Worm (Caenorhabditis elegans) whole organism, L1 larva: ENCODE data around the gene C50E3.13.
A peak's percentile ranks its signal among the peaks of the same experiment; 100 is the strongest.

Experiments used
- aha-1 ChIP-seq: fragments of 150-350 bp; optimal IDR thresholded peaks from 2 replicates; lab custom pipeline; 2014; ENCODE audit warnings: missing biosample characterization, missing genetic modification characterization
- alr-1 ChIP-seq: fragments of 200-800 bp; sonication (Bioruptor generic); optimal IDR thresholded peaks from 2 replicates; lab custom pipeline; 2018; ENCODE audit warnings: borderline replicate concordance, mild to moderate bottlenecking, missing genetic modification characterization, missing compliant biosample characterization
- ceh-63 ChIP-seq: fragments of 200-800 bp; sonication (Bioruptor generic); optimal IDR thresholded peaks from 2 replicates; lab custom pipeline; 2018; ENCODE audit warnings: mild to moderate bottlenecking, missing genetic modification characterization, missing compliant biosample characterization
- ceh-88 ChIP-seq: fragments of 200-800 bp; sonication (Bioruptor generic); IDR thresholded peaks from 2 replicates; pipeline ENCODE4 v1.3.6; 2022; ENCODE audit warnings: missing genetic modification characterization, missing compliant biosample characterization
- ceh-90 ChIP-seq: sonication (generic microtip); optimal IDR thresholded peaks from 2 replicates; lab custom pipeline; 2016; ENCODE audit warnings: missing genetic modification characterization, missing compliant biosample characterization
- ces-1 ChIP-seq: fragments of 150-350 bp; optimal IDR thresholded peaks from 2 replicates; lab custom pipeline; 2014; ENCODE audit warnings: missing biosample characterization, missing genetic modification reagents, missing genetic modification characterization
- efl-3 ChIP-seq: fragments of 200-800 bp; sonication (Bioruptor generic); optimal IDR thresholded peaks from 2 replicates; lab custom pipeline; 2018; ENCODE audit warnings: mild to moderate bottlenecking, missing genetic modification characterization, missing compliant biosample characterization
- egl-13 ChIP-seq: sonication (generic microtip); optimal IDR thresholded peaks from 2 replicates; lab custom pipeline; 2016; ENCODE audit warnings: missing genotype, missing genetic modification reagents, missing genetic modification characterization, missing compliant biosample characterization
- egl-27 ChIP-seq, 2 experiments: fragments of 150-350 bp in 1 of 2; sonication (generic microtip); optimal IDR thresholded peaks; 3 replicates each; lab custom pipeline; 2017 to 2018; ENCODE audit warnings: missing biosample characterization in 2 of 2, missing genetic modification characterization in 2 of 2, missing genetic modification reagents in 2 of 2
- fos-1 ChIP-seq: fragments of 150-350 bp; optimal IDR thresholded peaks from 2 replicates; lab custom pipeline; 2014; ENCODE audit warnings: missing biosample characterization, missing genetic modification characterization
- hlh-17 ChIP-seq: fragments of 200-800 bp; sonication (Bioruptor generic); optimal IDR thresholded peaks from 2 replicates; lab custom pipeline; 2018; ENCODE audit warnings: missing genetic modification characterization, mild to moderate bottlenecking, missing compliant biosample characterization, moderate library complexity, borderline replicate concordance
- hlh-4 ChIP-seq: sonication (generic microtip); optimal IDR thresholded peaks from 2 replicates; lab custom pipeline; 2016; ENCODE audit warnings: mild to moderate bottlenecking, missing genetic modification characterization, missing compliant biosample characterization
- jun-1 ChIP-seq: fragments of 150-350 bp; optimal IDR thresholded peaks from 2 replicates; lab custom pipeline; 2014; ENCODE audit warnings: missing biosample characterization, missing genetic modification reagents, missing genetic modification characterization
- lin-35 ChIP-seq, 2 experiments: fragments of 150-350 bp; optimal IDR thresholded peaks; 2 replicates each; lab custom pipeline; 2014; ENCODE audit warnings: missing biosample characterization in 2 of 2, missing genetic modification characterization in 2 of 2, missing genetic modification reagents in 2 of 2
- lsy-2 ChIP-seq, 2 experiments: fragments of 150-350 bp; optimal IDR thresholded peaks; 2 replicates each; lab custom pipeline; 2014; ENCODE audit warnings: missing biosample characterization in 2 of 2, missing genetic modification characterization in 2 of 2
- mef-2 ChIP-seq: fragments of 150-350 bp; optimal IDR thresholded peaks from 2 replicates; lab custom pipeline; 2014; ENCODE audit warnings: missing biosample characterization, missing genetic modification characterization
- nhr-19 ChIP-seq: fragments of 200-800 bp; sonication (Bioruptor generic); conservative IDR thresholded peaks from 2 replicates; pipeline ENCODE4 v1.3.6; 2022; ENCODE audit warnings: missing genetic modification characterization, missing compliant biosample characterization
- nhr-20 ChIP-seq: sonication (generic microtip); optimal IDR thresholded peaks from 2 replicates; lab custom pipeline; 2016; ENCODE audit warnings: mild to moderate bottlenecking, missing genetic modification characterization, missing compliant biosample characterization
- nhr-28 ChIP-seq: fragments of 150-350 bp; optimal IDR thresholded peaks from 2 replicates; lab custom pipeline; 2014; ENCODE audit warnings: missing biosample characterization, missing genetic modification characterization
- nhr-76 ChIP-seq: sonication (generic microtip); optimal IDR thresholded peaks from 2 replicates; lab custom pipeline; 2017; ENCODE audit warnings: missing biosample characterization, missing genetic modification characterization
- nhr-84 ChIP-seq: sonication (generic microtip); optimal IDR thresholded peaks from 2 replicates; lab custom pipeline; 2017; ENCODE audit warnings: missing biosample characterization, missing genetic modification characterization
- nhr-85 ChIP-seq: sonication (generic microtip); peaks from one replicate; lab custom pipeline; 2016; ENCODE audit warnings: missing genetic modification characterization, inconsistent platforms, missing compliant biosample characterization
- rnt-1 ChIP-seq: sonication (generic microtip); optimal IDR thresholded peaks from 2 replicates; lab custom pipeline; 2016; ENCODE audit warnings: mild to moderate bottlenecking, missing genetic modification characterization, moderate library complexity, missing compliant biosample characterization
- sup-37 ChIP-seq: fragments of 200-800 bp; sonication (Bioruptor generic); optimal IDR thresholded peaks from 2 replicates; lab custom pipeline; 2018; ENCODE audit warnings: mild to moderate bottlenecking, missing genetic modification characterization, missing compliant biosample characterization
- swsn-7 ChIP-seq: sonication (generic microtip); optimal IDR thresholded peaks from 2 replicates; lab custom pipeline; 2016; ENCODE audit warnings: missing genetic modification characterization, missing compliant biosample characterization
- unc-30 ChIP-seq: sonication (generic microtip); optimal IDR thresholded peaks from 2 replicates; lab custom pipeline; 2017; ENCODE audit warnings: missing biosample characterization, missing genetic modification characterization
- unc-98 ChIP-seq: fragments of 200-800 bp; sonication (Bioruptor generic); IDR thresholded peaks from 2 replicates; pipeline ENCODE4 v1.3.6; 2022; ENCODE audit warnings: missing genetic modification characterization, missing compliant biosample characterization
- xbp-1 ChIP-seq: sonication (generic microtip); optimal IDR thresholded peaks from 2 replicates; lab custom pipeline; 2016; ENCODE audit warnings: missing genetic modification characterization, missing compliant biosample characterization
- zag-1 ChIP-seq: fragments of 150-350 bp; optimal IDR thresholded peaks from 2 replicates; lab custom pipeline; 2014; ENCODE audit warnings: missing biosample characterization, missing genetic modification characterization
- ztf-11 ChIP-seq, 2 experiments: sonication (generic microtip); optimal IDR thresholded peaks; 2 replicates each; lab custom pipeline; 2016 to 2017; ENCODE audit warnings: missing genetic modification characterization in 2 of 2, missing biosample characterization in 1 of 2, missing compliant biosample characterization in 1 of 2
- ztf-4 ChIP-seq: fragments of 150-350 bp; optimal IDR thresholded peaks from 2 replicates; lab custom pipeline; 2014; ENCODE audit warnings: missing biosample characterization, missing genetic modification characterization

The C50E3.13 gene

DNA sequence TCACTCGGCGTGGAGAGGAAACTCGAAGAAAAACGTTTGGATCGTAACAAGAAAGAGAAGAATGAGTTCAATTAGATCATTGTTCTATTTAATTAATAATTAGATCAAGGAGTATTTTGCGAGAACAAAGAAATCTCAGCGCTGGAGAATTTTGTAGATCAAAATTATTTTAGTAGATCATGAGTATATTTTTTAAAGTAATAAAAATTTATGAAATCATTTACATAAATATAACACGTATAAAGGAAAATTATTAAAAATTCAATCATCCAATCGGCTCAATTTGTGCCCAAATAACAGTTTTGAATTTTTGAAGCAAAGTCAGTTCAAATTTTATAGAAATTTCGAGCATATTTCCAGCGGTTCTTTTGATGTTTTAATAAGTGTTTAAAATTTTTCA lies at the start of gene C50E3.13:
TSS of gene C50E3.13 (minus strand) at position 101 of the 400 bp plus-strand sequence.
- TF ChIP-seq egl-13 (tag; lab: Kevin White, UChicago) (no peak), ceh-63 (no peak), fos-1 (no peak), ztf-4 (tag; lab: Kevin White, UChicago) (no peak), nhr-20 (tag; lab: Kevin White, UChicago) (no peak), nhr-28 (no peak), lsy-2 (tag; optimal IDR thresholded peaks at IDR 0.05; lab: Kevin White, UChicago) (no peak), ces-1 (GFP tag; lab: Kevin White, UChicago) (no peak), hlh-17 (GFP tag; lab: Kevin White, UChicago) (no peak), xbp-1 (tag; lab: Kevin White, UChicago) (no peak)

DNA sequence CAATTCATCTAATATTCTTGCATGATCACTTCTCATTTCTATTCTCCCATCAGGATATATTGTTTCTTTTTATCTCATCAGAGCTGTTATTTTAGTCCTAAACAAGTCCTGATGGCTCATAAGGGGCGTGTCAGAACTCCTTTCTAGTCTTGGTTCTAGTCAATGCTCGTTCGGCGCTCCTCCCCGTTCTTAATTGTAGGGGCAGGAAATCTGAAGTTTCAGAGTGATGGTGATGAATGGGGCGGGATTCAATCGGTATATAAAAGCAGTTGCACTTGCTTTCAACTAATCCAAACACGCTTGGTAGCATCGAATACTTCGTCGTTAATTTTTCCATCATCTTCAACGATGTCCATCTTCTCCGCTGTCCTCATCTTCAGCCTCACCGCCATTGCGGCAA lies 48.2 kb upstream of the C50E3.13 start, which contains the start of gene C12D5.4:
TSS of gene C12D5.4 (plus strand) at position 301 of the 400 bp plus-strand sequence.
- TF ChIP-seq ceh-90 (tag; lab: Kevin White, UChicago) (no peak), mef-2 (tag; lab: Kevin White, UChicago) (no peak), rnt-1 (tag; lab: Kevin White, UChicago) (no peak), ztf-4 (tag; lab: Kevin White, UChicago) (no peak), jun-1 (tag; lab: Kevin White, UChicago) (no peak), sup-37 (GFP tag; lab: Kevin White, UChicago) (no peak)

DNA sequence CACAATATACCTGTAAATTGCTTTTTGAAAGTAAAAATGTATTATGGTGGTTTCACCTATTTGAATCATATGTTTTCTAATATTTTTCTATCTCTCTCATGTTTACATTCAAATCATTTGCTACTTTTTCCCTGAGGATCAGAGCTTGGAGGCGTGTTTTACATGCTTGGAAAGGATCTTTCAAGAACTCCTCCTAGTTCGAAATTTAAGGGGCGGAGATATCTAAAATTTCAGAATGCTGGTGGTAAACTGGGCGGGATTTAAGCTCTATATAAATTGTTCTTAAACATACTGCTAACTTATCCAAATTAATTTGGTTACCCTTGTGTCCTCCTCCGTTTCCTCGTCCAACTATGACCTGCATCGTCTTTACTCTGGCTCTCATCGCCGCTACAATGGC lies 43.9 kb upstream of the C50E3.13 start, which contains the start of gene C12D5.5:
TSS of gene C12D5.5 (plus strand) at position 301 of the 400 bp plus-strand sequence.
- TF ChIP-seq ceh-90 (tag; lab: Kevin White, UChicago) (no peak), mef-2 (tag; lab: Kevin White, UChicago) (no peak), alr-1 (tag; lab: Kevin White, UChicago) (no peak), nhr-19 (GFP tag; lab: Robert Waterston, UW) (no peak), nhr-84 (tag; lab: Kevin White, UChicago) (no peak), egl-27 (tag; optimal IDR thresholded peaks at IDR 0.05; lab: Kevin White, UChicago) (no peak), unc-30 (no peak), efl-3 (GFP tag; lab: Kevin White, UChicago) (no peak), ceh-88 (GFP tag; lab: Robert Waterston, UW) (no peak), lin-35 (GFP tag; optimal IDR thresholded peaks at IDR 0.05; lab: Kevin White, UChicago) (no peak), aha-1 (tag; lab: Kevin White, UChicago) (no peak), rnt-1 (tag; lab: Kevin White, UChicago) (no peak), zag-1 (tag; lab: Kevin White, UChicago) (no peak), nhr-85 (tag; lab: Kevin White, UChicago) (no peak), unc-98 (GFP tag; lab: Robert Waterston, UW) (no peak), ztf-11 (tag; optimal IDR thresholded peaks at IDR 0.05; lab: Kevin White, UChicago) (no peak), lsy-2 (tag; optimal IDR thresholded peaks at IDR 0.05; lab: Kevin White, UChicago) (no peak), hlh-4 (tag; lab: Kevin White, UChicago) (no peak), nhr-76 (tag; lab: Kevin White, UChicago) (no peak), swsn-7 (tag; lab: Kevin White, UChicago) (no peak)

DNA sequence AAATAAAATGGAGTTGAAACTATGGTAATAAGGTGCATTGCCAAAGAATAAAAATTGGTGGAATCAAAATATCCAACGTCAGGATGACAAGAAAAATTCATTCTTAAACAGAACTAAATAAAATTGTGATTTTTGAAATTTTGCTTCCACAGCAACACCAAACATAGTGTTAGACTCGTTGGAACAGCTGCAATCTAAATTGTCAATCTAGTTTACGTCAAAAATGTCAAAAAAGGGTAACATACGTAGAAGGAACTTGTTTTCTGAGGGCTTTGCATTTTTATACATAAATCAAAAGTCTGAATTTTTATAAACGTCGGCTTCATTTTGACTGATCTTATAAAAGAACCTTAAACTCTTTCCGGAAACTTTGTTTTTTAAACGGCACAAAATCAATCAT lies 29.5 kb upstream of the C50E3.13 start, which contains the start of gene srh-200:
TSS of gene srh-200 (minus strand) at position 101 of the 400 bp plus-strand sequence.
- no peak for TF ChIP-seq egl-13 (tag; lab: Kevin White, UChicago)
- TF ChIP-seq nhr-85 (tag; lab: Kevin White, UChicago): peak; percentile 10

DNA sequence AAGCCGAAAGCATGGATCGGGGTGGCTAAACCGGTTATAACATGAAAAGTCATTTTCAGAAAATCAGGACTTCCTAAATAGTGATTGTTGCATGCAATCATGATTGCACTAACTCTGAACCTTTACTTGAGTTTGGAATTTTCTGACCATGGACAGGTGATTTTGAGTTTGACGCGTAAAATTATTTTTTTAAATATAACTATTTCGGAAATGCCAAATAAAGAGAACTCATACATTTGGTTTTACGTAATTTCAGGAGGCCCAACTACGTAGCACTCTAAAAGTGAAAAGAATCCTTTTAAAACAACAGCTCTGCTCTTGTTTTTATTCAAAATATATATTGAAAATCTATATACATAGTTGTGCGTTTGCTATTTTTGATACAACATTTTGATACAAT lies 27.7 kb upstream of the C50E3.13 start, which contains the start of gene srh-234:
TSS of gene srh-234 (minus strand) at position 101 of the 400 bp plus-strand sequence.
- no peak for TF ChIP-seq alr-1 (tag; lab: Kevin White, UChicago)
- TF ChIP-seq, all 84 proteins: peak for 0
